Worm (Caenorhabditis elegans) whole organism, late embryonic: ENCODE data around the gene hsp-17.

ENCODE experiments used
- C08G9.2 ChIP-seq: sonication (generic microtip); optimal IDR thresholded peaks from 2 replicates; lab custom pipeline; 2016; ENCODE audit warnings: mild to moderate bottlenecking, missing genetic modification characterization, moderate library complexity, missing compliant biosample characterization
- T23F11.4 ChIP-seq: fragments of 200-800 bp; sonication (Bioruptor generic); optimal IDR thresholded peaks from 2 replicates; lab custom pipeline; 2018; ENCODE audit warnings: mild to moderate bottlenecking, missing genetic modification characterization, missing compliant biosample characterization
- ama-1 ChIP-seq: fragments of 150-350 bp; optimal IDR thresholded peaks from 2 replicates; lab custom pipeline; 2014
- ceh-14 ChIP-seq: sonication (generic microtip); optimal IDR thresholded peaks from 2 replicates; lab custom pipeline; 2016; ENCODE audit warnings: missing genotype, missing genetic modification characterization, missing compliant biosample characterization
- ceh-19 ChIP-seq: fragments of 200-800 bp; sonication (Bioruptor generic); optimal IDR thresholded peaks from 2 replicates; lab custom pipeline; 2018; ENCODE audit warnings: mild to moderate bottlenecking, missing genetic modification characterization, missing compliant biosample characterization
- ceh-2 ChIP-seq: sonication (generic microtip); optimal IDR thresholded peaks from 2 replicates; lab custom pipeline; 2016; ENCODE audit warnings: missing genotype, missing genetic modification characterization, missing compliant biosample characterization
- ceh-22 ChIP-seq: sonication (generic microtip); optimal IDR thresholded peaks from 2 replicates; lab custom pipeline; 2017; ENCODE audit warnings: missing biosample characterization, missing genetic modification characterization
- ceh-24 ChIP-seq: sonication (generic microtip); optimal IDR thresholded peaks from 2 replicates; lab custom pipeline; 2016; ENCODE audit warnings: mild to moderate bottlenecking, missing genetic modification characterization, missing compliant biosample characterization
- ceh-30 ChIP-seq: fragments of 150-350 bp; optimal IDR thresholded peaks from 2 replicates; lab custom pipeline; 2014; ENCODE audit warnings: missing biosample characterization, missing genetic modification characterization
- ceh-31 ChIP-seq: sonication (generic microtip); optimal IDR thresholded peaks from 2 replicates; lab custom pipeline; 2016; ENCODE audit warnings: missing genetic modification characterization, missing compliant biosample characterization
- ceh-48 ChIP-seq: sonication (generic microtip); optimal IDR thresholded peaks from 2 replicates; lab custom pipeline; 2016; ENCODE audit warnings: missing genetic modification characterization, inconsistent platforms, missing compliant biosample characterization
- ceh-6 ChIP-seq: fragments of 200-800 bp; sonication (Bioruptor generic); optimal IDR thresholded peaks from 2 replicates; lab custom pipeline; 2018; ENCODE audit warnings: mild to moderate bottlenecking, missing genetic modification characterization, missing compliant biosample characterization
- dmd-4 ChIP-seq: sonication (generic microtip); optimal IDR thresholded peaks from 2 replicates; lab custom pipeline; 2016; ENCODE audit warnings: borderline replicate concordance, missing genetic modification characterization, missing compliant biosample characterization
- dve-1 ChIP-seq: sonication (generic microtip); optimal IDR thresholded peaks from 2 replicates; lab custom pipeline; 2017; ENCODE audit warnings: antibody characterized with exemption, mild to moderate bottlenecking, missing genetic modification characterization, missing compliant biosample characterization
- elt-2 ChIP-seq: sonication (generic microtip); optimal IDR thresholded peaks from 2 replicates; lab custom pipeline; 2016; ENCODE audit warnings: missing genetic modification reagents, missing genetic modification characterization, missing compliant biosample characterization
- elt-4 ChIP-seq: sonication (generic microtip); optimal IDR thresholded peaks from 2 replicates; lab custom pipeline; 2016; ENCODE audit warnings: missing genetic modification characterization, missing compliant biosample characterization
- ets-4 ChIP-seq: sonication (generic microtip); optimal IDR thresholded peaks from 2 replicates; lab custom pipeline; 2016; ENCODE audit warnings: missing genetic modification characterization, missing compliant biosample characterization
- eyg-1 ChIP-seq: sonication (generic microtip); optimal IDR thresholded peaks from 2 replicates; lab custom pipeline; 2016; ENCODE audit warnings: missing genotype, missing genetic modification characterization, missing compliant biosample characterization
- fkh-10 ChIP-seq: fragments of 150-350 bp; optimal IDR thresholded peaks from 2 replicates; lab custom pipeline; 2014; ENCODE audit warnings: missing biosample characterization, missing genetic modification reagents, missing genetic modification characterization
- gmeb-2 ChIP-seq: sonication (generic microtip); optimal IDR thresholded peaks from 2 replicates; lab custom pipeline; 2016; ENCODE audit warnings: missing genetic modification characterization, inconsistent platforms, missing compliant biosample characterization
- hlh-30 ChIP-seq: sonication (generic microtip); optimal IDR thresholded peaks from 2 replicates; lab custom pipeline; 2017; ENCODE audit warnings: antibody characterized with exemption, missing genetic modification characterization, missing compliant biosample characterization; ENCODE audit not compliant: insufficient read depth
- hlh-6 ChIP-seq: sonication (generic microtip); optimal IDR thresholded peaks from 2 replicates; lab custom pipeline; 2016; ENCODE audit warnings: missing genotype, missing genetic modification characterization, missing compliant biosample characterization
- lim-6 ChIP-seq: sonication (generic microtip); optimal IDR thresholded peaks from 2 replicates; lab custom pipeline; 2016; ENCODE audit warnings: missing genetic modification characterization, missing compliant biosample characterization
- lin-11 ChIP-seq: fragments of 200-800 bp; sonication (Bioruptor generic); optimal IDR thresholded peaks from 2 replicates; lab custom pipeline; 2018; ENCODE audit warnings: mild to moderate bottlenecking, missing genetic modification characterization, missing compliant biosample characterization
- madf-2 ChIP-seq: sonication (generic microtip); optimal IDR thresholded peaks from 2 replicates; lab custom pipeline; 2017; ENCODE audit warnings: missing genetic modification characterization, missing compliant biosample characterization
- mec-3 ChIP-seq: sonication (generic microtip); optimal IDR thresholded peaks from 2 replicates; lab custom pipeline; 2016; ENCODE audit warnings: borderline replicate concordance, missing genetic modification characterization, missing compliant biosample characterization
- nfya-1 ChIP-seq: sonication (generic microtip); optimal IDR thresholded peaks from 2 replicates; lab custom pipeline; 2017; ENCODE audit warnings: missing genetic modification characterization, mild to moderate bottlenecking, missing compliant biosample characterization, antibody characterized with exemption, moderate library complexity
- nhr-232 ChIP-seq: sonication (generic microtip); optimal IDR thresholded peaks from 2 replicates; lab custom pipeline; 2016; ENCODE audit warnings: missing genetic modification characterization, missing compliant biosample characterization
- npax-4 ChIP-seq: sonication (generic microtip); optimal IDR thresholded peaks from 2 replicates; lab custom pipeline; 2016; ENCODE audit warnings: missing genetic modification characterization, missing compliant biosample characterization
- pag-3 ChIP-seq: sonication (generic microtip); optimal IDR thresholded peaks from 2 replicates; lab custom pipeline; 2016; ENCODE audit warnings: missing compliant biosample characterization, missing genetic modification characterization, borderline replicate concordance
- pat-9 ChIP-seq: fragments of 200-800 bp; sonication (Bioruptor generic); optimal IDR thresholded peaks from 2 replicates; lab custom pipeline; 2018; ENCODE audit warnings: mild to moderate bottlenecking, missing genetic modification characterization, moderate library complexity, missing compliant biosample characterization
- pqm-1 ChIP-seq: sonication (generic microtip); optimal IDR thresholded peaks from 2 replicates; lab custom pipeline; 2016; ENCODE audit warnings: missing genetic modification characterization, missing compliant biosample characterization
- pros-1 ChIP-seq: fragments of 150-350 bp; optimal IDR thresholded peaks from 2 replicates; lab custom pipeline; 2014; ENCODE audit warnings: missing biosample characterization, missing genetic modification reagents, missing genetic modification characterization
- ref-2 ChIP-seq: sonication (generic microtip); optimal IDR thresholded peaks from 2 replicates; lab custom pipeline; 2016; ENCODE audit warnings: missing genetic modification characterization, missing compliant biosample characterization
- rnt-1 ChIP-seq: sonication (generic microtip); optimal IDR thresholded peaks from 2 replicates; lab custom pipeline; 2016; ENCODE audit warnings: missing genetic modification characterization, missing compliant biosample characterization
- tbx-2 ChIP-seq: sonication (generic microtip); optimal IDR thresholded peaks from 2 replicates; lab custom pipeline; 2016; ENCODE audit warnings: missing genetic modification characterization, missing compliant biosample characterization
- tbx-7 ChIP-seq: sonication (generic microtip); optimal IDR thresholded peaks from 2 replicates; lab custom pipeline; 2016; ENCODE audit warnings: missing genotype, missing genetic modification characterization, missing compliant biosample characterization
- ttx-3 ChIP-seq: sonication (generic microtip); optimal IDR thresholded peaks from 2 replicates; lab custom pipeline; 2016; ENCODE audit warnings: missing genetic modification reagents, missing genetic modification characterization, missing compliant biosample characterization
- unc-3 ChIP-seq, 2 experiments: fragments of 200-800 bp in 1 of 2; sonication (Bioruptor generic) in 1 of 2; sonication (generic microtip) in 1 of 2; conservative IDR thresholded peaks in 1 of 2; optimal IDR thresholded peaks in 1 of 2; 2 replicates each; pipeline versions ENCODE4 v1.3.6 to Lab custom; 2016 to 2022; ENCODE audit warnings: missing compliant biosample characterization in 2 of 2, missing genetic modification characterization in 2 of 2, missing genetic modification reagents in 1 of 2
- unc-42 ChIP-seq: sonication (generic microtip); optimal IDR thresholded peaks from 2 replicates; lab custom pipeline; 2016; ENCODE audit warnings: missing genotype, missing genetic modification characterization, missing compliant biosample characterization
- unc-55 ChIP-seq: sonication (generic microtip); optimal IDR thresholded peaks from 2 replicates; lab custom pipeline; 2017; ENCODE audit warnings: missing biosample characterization, missing genetic modification reagents, missing genetic modification characterization
- unc-86 ChIP-seq: sonication (generic microtip); optimal IDR thresholded peaks from 2 replicates; lab custom pipeline; 2016; ENCODE audit warnings: missing genetic modification characterization, missing compliant biosample characterization
- ztf-16 ChIP-seq: sonication (generic microtip); optimal IDR thresholded peaks from 2 replicates; lab custom pipeline; 2017; ENCODE audit warnings: missing genetic modification characterization, missing compliant biosample characterization

hsp-17 gene

ce11 chrV:8357756-8358155 is 28.0 kb downstream of the hsp-17 start:
- no peak for TF ChIP-seq T23F11.4 (GFP tag; lab: Kevin White, UChicago)
- no peak for TF ChIP-seq ceh-24 (tag; lab: Kevin White, UChicago)
- no peak for TF ChIP-seq dve-1
- TF ChIP-seq hlh-6 (tag; lab: Kevin White, UChicago): no peak
- no peak for TF ChIP-seq pqm-1 (tag; lab: Kevin White, UChicago)
- TF ChIP-seq ceh-19 (GFP tag; lab: Kevin White, UChicago): no peak
- no peak for TF ChIP-seq lin-11 (tag; lab: Kevin White, UChicago)
- no peak for TF ChIP-seq ama-1 (lab: Kevin White, UChicago)
- no peak for TF ChIP-seq ztf-16 (tag; lab: Kevin White, UChicago)
- no peak for TF ChIP-seq tbx-2 (tag; lab: Kevin White, UChicago)

ce11 chrV:8355435-8356212 is 30.1 kb downstream of the hsp-17 start, which contains the start of gene mom-2:
TSS of gene mom-2 (plus strand) at chrV:8355988.
- TF ChIP-seq unc-86 (no peak), elt-4 (no peak), nhr-232 (no peak)
- TF ChIP-seq, all 69 proteins: peak for 0

ce11 chrV:8351371-8351770 is 34.4 kb downstream of the hsp-17 start, which contains the start of gene srsx-22:
TSS of gene srsx-22 (plus strand) at chrV:8351671.
- TF ChIP-seq ets-4 (tag; lab: Kevin White, UChicago): no peak
- TF ChIP-seq ceh-31: no peak
- TF ChIP-seq ztf-16 (tag; lab: Kevin White, UChicago): no peak
- no peak for TF ChIP-seq ceh-2
- no peak for TF ChIP-seq ceh-14 (tag; lab: Kevin White, UChicago)
- no peak for TF ChIP-seq dmd-4 (tag; lab: Kevin White, UChicago)
- no peak for TF ChIP-seq elt-2 (tag; lab: Kevin White, UChicago)
- no peak for TF ChIP-seq nfya-1 (tag; lab: Kevin White, UChicago)
- TF ChIP-seq ceh-30 (tag; lab: Kevin White, UChicago): no peak
- no peak for TF ChIP-seq tbx-7 (tag; lab: Kevin White, UChicago)
- no peak for TF ChIP-seq madf-2 (tag; lab: Kevin White, UChicago)
- TF ChIP-seq T23F11.4 (GFP tag; lab: Kevin White, UChicago): no peak
- TF ChIP-seq rnt-1 (tag; lab: Kevin White, UChicago): no peak
- TF ChIP-seq unc-86: no peak
- no peak for TF ChIP-seq fkh-10 (GFP tag; lab: Kevin White, UChicago)
- TF ChIP-seq pat-9 (tag; lab: Kevin White, UChicago): no peak
- TF ChIP-seq unc-42 (tag; lab: Kevin White, UChicago): no peak
- TF ChIP-seq lim-6 (tag; lab: Kevin White, UChicago): no peak
- no peak for TF ChIP-seq unc-55 (GFP tag; lab: Kevin White, UChicago)
- TF ChIP-seq eyg-1 (tag; lab: Kevin White, UChicago): no peak

ce11 chrV:8349950-8350349 is 35.8 kb downstream of the hsp-17 start:
- TF ChIP-seq hlh-30 (tag; lab: Kevin White, UChicago) (no peak), C08G9.2 (no peak), pqm-1 (tag; lab: Kevin White, UChicago) (no peak), npax-4 (tag; lab: Kevin White, UChicago) (no peak)

ce11 chrV:8348959-8349389 is 36.8 kb downstream of the hsp-17 start:
- no peak for TF ChIP-seq pag-3 (tag; lab: Kevin White, UChicago)
- no peak for TF ChIP-seq dve-1
- TF ChIP-seq tbx-7 (tag; lab: Kevin White, UChicago): no peak
- TF ChIP-seq ceh-6: no peak
- TF ChIP-seq ceh-22 (tag; lab: Kevin White, UChicago): no peak
- TF ChIP-seq pqm-1 (tag; lab: Kevin White, UChicago): no peak
- TF ChIP-seq gmeb-2: no peak
- TF ChIP-seq pros-1 (tag; lab: Kevin White, UChicago): no peak
- peak; percentile 42 for TF ChIP-seq elt-2 (tag; lab: Kevin White, UChicago)
- TF ChIP-seq ref-2: no peak
- no peak for TF ChIP-seq lin-11 (tag; lab: Kevin White, UChicago)
- TF ChIP-seq hlh-6 (tag; lab: Kevin White, UChicago): no peak
- TF ChIP-seq mec-3 (tag; lab: Kevin White, UChicago): no peak
- TF ChIP-seq ttx-3 (tag; lab: Kevin White, UChicago): no peak
- TF ChIP-seq npax-4 (tag; lab: Kevin White, UChicago): no peak
- no peak for TF ChIP-seq unc-3 (GFP tag; conservative IDR thresholded peaks at IDR 0.05; lab: Robert Waterston, UW)
- no peak for TF ChIP-seq unc-3 (tag; optimal IDR thresholded peaks at IDR 0.05; lab: Kevin White, UChicago)
- TF ChIP-seq tbx-2 (tag; lab: Kevin White, UChicago): peak; percentile 34
- TF ChIP-seq ama-1 (lab: Kevin White, UChicago): peak; percentile 89
- no peak for TF ChIP-seq ceh-48 (tag; lab: Kevin White, UChicago)
